Worm (Caenorhabditis elegans): ENCODE results near the gene F35H8.2.

Gene F35H8.2

DNA sequence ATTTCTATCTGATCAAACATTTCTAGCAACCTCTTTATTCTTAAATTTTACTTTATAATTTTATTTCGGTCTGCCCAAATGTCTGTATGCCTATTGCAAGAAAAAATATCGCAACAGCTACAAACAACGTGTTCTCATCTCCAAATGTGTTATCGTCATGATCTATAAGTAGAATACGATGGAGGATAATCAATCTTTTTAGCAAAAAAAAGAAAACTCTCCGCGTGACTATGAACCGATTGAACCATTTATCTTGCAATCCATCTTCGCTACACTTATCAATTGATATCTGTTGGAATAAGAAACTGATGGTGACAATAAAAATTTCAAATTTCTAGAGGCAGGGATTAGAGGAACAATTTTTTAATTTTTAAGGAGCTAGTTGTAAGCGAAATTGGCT is 50.7 kb downstream of the F35H8.2 start:
- no peak for TF ChIP-seq unc-55 (GFP tag; optimal IDR thresholded peaks at IDR 0.05)
- TF ChIP-seq dmd-4 (tag; optimal IDR thresholded peaks at IDR 0.05), result no peak
- TF ChIP-seq aly-2 (tag; optimal IDR thresholded peaks at IDR 0.05), result no peak
- TF ChIP-seq ztf-4 (tag; optimal IDR thresholded peaks at IDR 0.05), result no peak
- TF ChIP-seq mab-5 (tag; optimal IDR thresholded peaks at IDR 0.05), result no peak
- no peak for TF ChIP-seq R02D3.7 (tag; optimal IDR thresholded peaks at IDR 0.05)
- no peak for TF ChIP-seq nhr-12 (tag; optimal IDR thresholded peaks at IDR 0.05)
- TF ChIP-seq snpc-4 (tag; optimal IDR thresholded peaks at IDR 0.05), result no peak
- TF ChIP-seq gmeb-1 (tag; optimal IDR thresholded peaks at IDR 0.05), result no peak
- TF ChIP-seq C34F6.9 (tag; optimal IDR thresholded peaks at IDR 0.05), result peak; percentile 6
- peak; percentile 54 for TF ChIP-seq nhr-21 (tag; optimal IDR thresholded peaks at IDR 0.05)
- TF ChIP-seq nhr-237 (tag; optimal IDR thresholded peaks at IDR 0.05), result no peak
- TF ChIP-seq elt-3 (tag; optimal IDR thresholded peaks at IDR 0.05), result no peak
- TF ChIP-seq elt-1 (tag; optimal IDR thresholded peaks at IDR 0.05), result no peak
- TF ChIP-seq nhr-10 (tag; optimal IDR thresholded peaks at IDR 0.05), result no peak
- TF ChIP-seq unc-62 (GFP tag; optimal IDR thresholded peaks at IDR 0.05), result no peak
- TF ChIP-seq lin-39 (tag; optimal IDR thresholded peaks at IDR 0.05), result no peak
- TF ChIP-seq nhr-23 (tag; optimal IDR thresholded peaks at IDR 0.05), result no peak
- TF ChIP-seq peb-1 (tag; optimal IDR thresholded peaks at IDR 0.05), result no peak
- no peak for TF ChIP-seq sem-4 (tag; optimal IDR thresholded peaks at IDR 0.05)
- no peak for TF ChIP-seq sma-3 (GFP tag; optimal IDR thresholded peaks at IDR 0.05)
- TF ChIP-seq ama-1 (optimal IDR thresholded peaks at IDR 0.05), result no peak
- TF ChIP-seq crh-2 (tag; optimal IDR thresholded peaks at IDR 0.05), result no peak
- no peak for TF ChIP-seq unc-39 (tag; optimal IDR thresholded peaks at IDR 0.05)
- TF ChIP-seq nhr-129 (tag; optimal IDR thresholded peaks at IDR 0.05), result no peak
- TF ChIP-seq nhr-11 (tag; optimal IDR thresholded peaks at IDR 0.05), result no peak
- TF ChIP-seq nhr-25 (tag; optimal IDR thresholded peaks at IDR 0.05), result peak; percentile 57
- no peak for TF ChIP-seq Y55F3AM.14 (GFP tag; optimal IDR thresholded peaks at IDR 0.05)
- no peak for TF ChIP-seq lsy-2 (tag; optimal IDR thresholded peaks at IDR 0.05)
- no peak for TF ChIP-seq lin-13 (GFP tag; optimal IDR thresholded peaks at IDR 0.05)
- TF ChIP-seq ztf-1 (GFP tag; conservative IDR thresholded peaks at IDR 0.05), result no peak
- peak; percentile 87 for TF ChIP-seq sma-9 (GFP tag; optimal IDR thresholded peaks at IDR 0.05)
- no peak for TF ChIP-seq sma-9 (tag; optimal IDR thresholded peaks at IDR 0.05)
- TF ChIP-seq mbf-1 (tag; optimal IDR thresholded peaks at IDR 0.05), result no peak
- peak; percentile 72 for TF ChIP-seq blmp-1 (tag; optimal IDR thresholded peaks at IDR 0.05; ENCODE audit: insufficient read depth)
- no peak for TF ChIP-seq zag-1 (tag; optimal IDR thresholded peaks at IDR 0.05)
- no peak for TF ChIP-seq ZK546.5 (tag; optimal IDR thresholded peaks at IDR 0.05)
- peak in 1 of 2 experiments; percentile 4 for TF ChIP-seq mdl-1 (tag; optimal IDR thresholded peaks at IDR 0.05)
- no peak for TF ChIP-seq ztf-11 (tag; optimal IDR thresholded peaks at IDR 0.05)
- no peak for TF ChIP-seq nhr-77 (tag; optimal IDR thresholded peaks at IDR 0.05)
- TF ChIP-seq fos-1 (tag; optimal IDR thresholded peaks at IDR 0.05), result no peak
- TF ChIP-seq alr-1 (tag; optimal IDR thresholded peaks at IDR 0.05), result no peak
- no peak for TF ChIP-seq nhr-6 (tag; optimal IDR thresholded peaks at IDR 0.05)
- no peak for TF ChIP-seq skn-1 (tag; optimal IDR thresholded peaks at IDR 0.05)
- no peak for TF ChIP-seq F13H6.1 (tag; optimal IDR thresholded peaks at IDR 0.05)
- TF ChIP-seq lin-11 (tag; optimal IDR thresholded peaks at IDR 0.05), result no peak
- no peak for TF ChIP-seq egl-27 (tag; optimal IDR thresholded peaks at IDR 0.05)
- peak; percentile 49 for TF ChIP-seq ceh-16 (tag; optimal IDR thresholded peaks at IDR 0.05)
- TF ChIP-seq ceh-82 (tag; optimal IDR thresholded peaks at IDR 0.05), result no peak

All from whole organism, L2 larva.